Fruit fly (Drosophila melanogaster) whole organism, embryonic: Measurements from ENCODE around the gene org-1.

Experiments
- Adf1 ChIP-seq: fragments of 200-800 bp; sonication (Bioruptor generic); IDR thresholded peaks from 2 replicates; pipeline ENCODE4 v1.3.6; 2022; ENCODE audit warnings: missing biosample characterization, missing genetic modification characterization
- Blimp-1 ChIP-seq: fragments of 200-800 bp; sonication (Bioruptor generic); optimal IDR thresholded peaks from 3 replicates; lab custom pipeline; 2018; ENCODE audit warnings: missing biosample characterization, missing genetic modification characterization, mild to moderate bottlenecking, moderate library complexity, missing genetic modification reagents
- BtbVII ChIP-seq: fragments of 200-800 bp; sonication (Bioruptor generic); optimal IDR thresholded peaks from 3 replicates; lab custom pipeline; 2017; ENCODE audit warnings: missing biosample characterization, mild to moderate bottlenecking, missing genetic modification characterization
- CG11247 ChIP-seq: fragments of 200-800 bp; sonication (Bioruptor generic); IDR thresholded peaks from 2 replicates; pipeline ENCODE4 v1.3.6; 2022; ENCODE audit warnings: missing biosample characterization, missing genetic modification characterization
- CG12769 ChIP-seq: fragments of 200-800 bp; sonication (Bioruptor generic); optimal IDR thresholded peaks from 2 replicates; lab custom pipeline; 2019; ENCODE audit warnings: missing biosample characterization, mild to moderate bottlenecking, missing genetic modification characterization, moderate library complexity
- CG1529 ChIP-seq: fragments of 200-800 bp; sonication (Bioruptor generic); optimal IDR thresholded peaks from 3 replicates; lab custom pipeline; 2018; ENCODE audit warnings: missing biosample characterization, missing genetic modification characterization
- CG16813 ChIP-seq: fragments of 200-800 bp; sonication (Bioruptor generic); IDR thresholded peaks from 3 replicates; pipeline ENCODE4 v1.3.6; 2022; ENCODE audit warnings: missing biosample characterization, missing genetic modification characterization; ENCODE audit not compliant: partially characterized antibody
- CG17829 ChIP-seq: fragments of 200-800 bp; optimal IDR thresholded peaks from 2 replicates; lab custom pipeline; 2019; ENCODE audit warnings: missing biosample characterization, mild to moderate bottlenecking, missing genetic modification characterization, moderate library complexity
- CG32532 ChIP-seq: fragments of 200-800 bp; sonication (Bioruptor generic); IDR thresholded peaks from 2 replicates; pipeline ENCODE4 v1.3.6; 2022; ENCODE audit warnings: missing biosample characterization, missing genetic modification characterization
- CG3281 ChIP-seq: fragments of 200-800 bp; sonication (Bioruptor generic); optimal IDR thresholded peaks from 3 replicates; lab custom pipeline; 2017; ENCODE audit warnings: missing biosample characterization, mild to moderate bottlenecking, missing genetic modification characterization
- CG34224 ChIP-seq: fragments of 200-800 bp; sonication (Bioruptor generic); IDR thresholded peaks from 3 replicates; pipeline ENCODE4 v1.3.6; 2022; ENCODE audit warnings: missing biosample characterization, missing genetic modification characterization; ENCODE audit not compliant: partially characterized antibody
- CG34376 ChIP-seq: fragments of 200-800 bp; sonication (Bioruptor generic); optimal IDR thresholded peaks from 2 replicates; lab custom pipeline; 2018; ENCODE audit warnings: missing biosample characterization, mild to moderate bottlenecking, missing genetic modification characterization
- CG34422 ChIP-seq: fragments of 200-800 bp; sonication (Bioruptor generic); IDR thresholded peaks from 3 replicates; pipeline ENCODE4 v1.3.6; 2022; ENCODE audit warnings: missing biosample characterization, missing genetic modification characterization
- CG4617 ChIP-seq: fragments of 200-800 bp; sonication (Bioruptor generic); optimal IDR thresholded peaks from 3 replicates; lab custom pipeline; 2016; ENCODE audit warnings: missing biosample characterization, missing genetic modification characterization, borderline replicate concordance
- CG4707 ChIP-seq: fragments of 200-800 bp; sonication (Bioruptor generic); optimal IDR thresholded peaks from 2 replicates; lab custom pipeline; 2018; ENCODE audit warnings: missing biosample characterization, mild to moderate bottlenecking, missing genetic modification characterization, moderate library complexity
- CG5180 ChIP-seq: fragments of 200-800 bp; sonication (Bioruptor generic); optimal IDR thresholded peaks from 3 replicates; lab custom pipeline; 2017; ENCODE audit warnings: missing biosample characterization, missing genetic modification characterization, mild to moderate bottlenecking, moderate library complexity, missing genetic modification reagents
- CG6854 ChIP-seq: fragments of 200-800 bp; sonication (Bioruptor generic); optimal IDR thresholded peaks from 3 replicates; lab custom pipeline; 2017; ENCODE audit warnings: missing biosample characterization, mild to moderate bottlenecking, missing genetic modification characterization
- CG7372 ChIP-seq: fragments of 200-800 bp; sonication (Bioruptor generic); IDR thresholded peaks from 2 replicates; pipeline ENCODE4 v1.3.6; 2022; ENCODE audit warnings: missing biosample characterization, missing genetic modification characterization
- Dll ChIP-seq: fragments of 200-800 bp; sonication (Bioruptor generic); IDR thresholded peaks from 4 replicates; pipeline ENCODE4 v1.3.6; 2022; ENCODE audit warnings: missing biosample characterization, missing genetic modification characterization; ENCODE audit not compliant: partially characterized antibody
- Ets97D ChIP-seq: fragments of 200-800 bp; sonication (Bioruptor generic); optimal IDR thresholded peaks from 3 replicates; lab custom pipeline; 2016; ENCODE audit warnings: missing biosample characterization, missing genetic modification characterization
- Fer1 ChIP-seq: fragments of 200-800 bp; sonication (Bioruptor generic); optimal IDR thresholded peaks from 2 replicates; lab custom pipeline; 2017; ENCODE audit warnings: missing biosample characterization, mild to moderate bottlenecking, missing genetic modification characterization
- HLHmδ ChIP-seq: fragments of 200-800 bp; sonication (Bioruptor generic); optimal IDR thresholded peaks from 2 replicates; lab custom pipeline; 2018; ENCODE audit warnings: missing biosample characterization, mild to moderate bottlenecking, missing genetic modification characterization, moderate library complexity
- Hand ChIP-seq: fragments of 200-800 bp; sonication (Bioruptor generic); optimal IDR thresholded peaks from 2 replicates; lab custom pipeline; 2017; ENCODE audit warnings: mild to moderate bottlenecking, missing biosample characterization, missing genetic modification reagents, missing genetic modification characterization
- MTF-1 ChIP-seq: fragments of 200-800 bp; sonication (Bioruptor generic); optimal IDR thresholded peaks from 2 replicates; lab custom pipeline; 2018; ENCODE audit warnings: missing biosample characterization, mild to moderate bottlenecking, missing genetic modification characterization, borderline replicate concordance
- Mad ChIP-seq: fragments of 200-800 bp; sonication (Bioruptor generic); optimal IDR thresholded peaks from 2 replicates; lab custom pipeline; 2016; ENCODE audit warnings: missing biosample characterization, missing genetic modification characterization
- Med ChIP-seq: fragments of 200-800 bp; sonication (Bioruptor generic); peaks from one replicate; lab custom pipeline; 2016; ENCODE audit warnings: missing biosample characterization, missing genetic modification characterization, mild to moderate bottlenecking, inconsistent platforms, moderate library complexity
- Stat92E ChIP-seq, 3 experiments: fragments of >200 bp in 2 of 3; fragments of 200-800 bp in 1 of 3; sonication (Bioruptor generic) in 1 of 3; optimal IDR thresholded peaks; 2 replicates each; lab custom pipeline; 2017 to 2019; ENCODE audit warnings: missing biosample characterization in 3 of 3, missing genetic modification characterization in 3 of 3, mild to moderate bottlenecking in 1 of 3, moderate library complexity in 1 of 3
- abd-A ChIP-seq: fragments of 200-800 bp; sonication (Bioruptor generic); optimal IDR thresholded peaks from 3 replicates; lab custom pipeline; 2019; ENCODE audit warnings: missing biosample characterization, mild to moderate bottlenecking, missing genetic modification characterization, moderate library complexity
- cad ChIP-seq: fragments of >200 bp; optimal IDR thresholded peaks from 2 replicates; lab custom pipeline; 2017; ENCODE audit warnings: missing biosample characterization, missing genetic modification characterization
- cg ChIP-seq: fragments of 200-800 bp; sonication (Bioruptor generic); optimal IDR thresholded peaks from 3 replicates; lab custom pipeline; 2019; ENCODE audit warnings: missing biosample characterization, mild to moderate bottlenecking, missing genetic modification characterization, moderate library complexity
- fd64A ChIP-seq: fragments of 200-800 bp; sonication (Bioruptor generic); optimal IDR thresholded peaks from 3 replicates; lab custom pipeline; 2018; ENCODE audit warnings: missing biosample characterization, mild to moderate bottlenecking, missing genetic modification characterization
- gcm ChIP-seq: fragments of 200-800 bp; sonication (Bioruptor generic); optimal IDR thresholded peaks from 2 replicates; lab custom pipeline; 2019; ENCODE audit warnings: missing biosample characterization, mild to moderate bottlenecking, missing genetic modification characterization, moderate library complexity
- hbn ChIP-seq: fragments of 200-800 bp; sonication (Bioruptor generic); IDR thresholded peaks from 2 replicates; pipeline ENCODE4 v1.3.6; 2022; ENCODE audit warnings: missing biosample characterization, missing genetic modification characterization; ENCODE audit not compliant: partially characterized antibody
- her ChIP-seq: fragments of 200-800 bp; sonication (Bioruptor generic); optimal IDR thresholded peaks from 2 replicates; lab custom pipeline; 2016; ENCODE audit warnings: missing biosample characterization, missing genetic modification characterization
- kah ChIP-seq: fragments of 200-800 bp; sonication (Bioruptor generic); optimal IDR thresholded peaks from 2 replicates; lab custom pipeline; 2018; ENCODE audit warnings: missing biosample characterization, mild to moderate bottlenecking, missing genetic modification characterization
- lbe ChIP-seq: fragments of 200-800 bp; sonication (Bioruptor generic); optimal IDR thresholded peaks from 2 replicates; lab custom pipeline; 2016; ENCODE audit warnings: missing biosample characterization, mild to moderate bottlenecking, missing genetic modification characterization
- lola ChIP-seq, 3 experiments: fragments of >200 bp in 2 of 3; fragments of 200-800 bp in 1 of 3; sonication (Bioruptor generic) in 1 of 3; optimal IDR thresholded peaks; 2 replicates each; lab custom pipeline; 2017 to 2019; ENCODE audit warnings: missing biosample characterization in 3 of 3, missing genetic modification characterization in 3 of 3, mild to moderate bottlenecking in 1 of 3, moderate library complexity in 1 of 3
- mld ChIP-seq: fragments of 200-800 bp; sonication (Bioruptor generic); IDR thresholded peaks from 3 replicates; pipeline ENCODE4 v1.3.6; 2022; ENCODE audit warnings: missing biosample characterization, missing genetic modification characterization; ENCODE audit not compliant: partially characterized antibody
- pan ChIP-seq, 4 experiments: fragments of >200 bp in 3 of 4; fragments of 200-800 bp in 1 of 4; sonication (Bioruptor generic) in 1 of 4; optimal IDR thresholded peaks in 3 of 4; IDR thresholded peaks in 1 of 4; 2 replicates each; pipeline versions ENCODE4 v1.3.6 to Lab custom; 2017 to 2022; ENCODE audit warnings: missing biosample characterization in 2 of 4, missing genetic modification characterization in 2 of 4, mixed read lengths in 1 of 4
- pros ChIP-seq: fragments of 200-800 bp; sonication (Bioruptor generic); optimal IDR thresholded peaks from 3 replicates; lab custom pipeline; 2019; ENCODE audit warnings: missing biosample characterization, mild to moderate bottlenecking, missing genetic modification characterization, moderate library complexity
- pzg ChIP-seq: fragments of 200-800 bp; sonication (Bioruptor generic); optimal IDR thresholded peaks from 3 replicates; lab custom pipeline; 2018; ENCODE audit warnings: missing biosample characterization, mild to moderate bottlenecking, missing genetic modification characterization, moderate library complexity
- sqz ChIP-seq: fragments of 200-800 bp; sonication (Bioruptor generic); optimal IDR thresholded peaks from 3 replicates; lab custom pipeline; 2018; ENCODE audit warnings: missing biosample characterization, mild to moderate bottlenecking, missing genetic modification characterization
- sug ChIP-seq: fragments of 200-800 bp; optimal IDR thresholded peaks from 2 replicates; lab custom pipeline; 2019; ENCODE audit warnings: missing biosample characterization, mild to moderate bottlenecking, missing genetic modification characterization, moderate library complexity
- tgo ChIP-seq: fragments of 200-800 bp; sonication (Bioruptor generic); IDR thresholded peaks from 3 replicates; pipeline ENCODE4 v1.3.6; 2022; ENCODE audit warnings: missing biosample characterization, missing genetic modification characterization
- vvl ChIP-seq: fragments of 200-800 bp; sonication (Bioruptor generic); IDR thresholded peaks from 2 replicates; pipeline ENCODE4 v1.3.6; 2022; ENCODE audit warnings: missing biosample characterization, missing genetic modification characterization
- yki ChIP-seq: fragments of >200 bp; optimal IDR thresholded peaks from 3 replicates; lab custom pipeline; 2018

Gene org-1

dm6 chrX:8420772-8421448 lies 34.0 kb downstream of the org-1 start (continued):
- TF ChIP-seq pan (optimal IDR thresholded peaks at IDR 0.05; lab: Kevin White, UChicago) (no peak), pan (GFP tag; optimal IDR thresholded peaks at IDR 0.05 in 1 of 2, IDR thresholded peaks at IDR 0.05 in 1 of 2) (peak in 1 of 2 experiments; percentile 9), CG34224 (GFP tag; lab: Robert Waterston, UW) (peak; percentile 56; the same call in 2 of the 3 replicates), Stat92E (GFP tag; optimal IDR thresholded peaks at IDR 0.05; lab: Kevin White, UChicago) (peak in 1 of 3 experiments; percentile 84), gcm (GFP tag; lab: Kevin White, UChicago) (peak; percentile 14), CG7372 (GFP tag; lab: Robert Waterston, UW) (no peak), CG6854 (GFP tag; lab: Kevin White, UChicago) (peak; percentile 2), yki (lab: Kevin White, UChicago) (peak; percentile 99), CG1529 (peak; percentile 23), BtbVII (peak; percentile 49), HLHmδ (peak; percentile 40), CG4707 (GFP tag; lab: Kevin White, UChicago) (no peak), Blimp-1 (peak; percentile 16), her (GFP tag; lab: Kevin White, UChicago) (peak; percentile 46), Dll (GFP tag; lab: Robert Waterston, UW) (peak; percentile 58; the same call in 1 of the 4 replicates), lbe (GFP tag; lab: Kevin White, UChicago) (peak; percentile 83), Hand (GFP tag; lab: Kevin White, UChicago) (no peak), Adf1 (GFP tag; lab: Robert Waterston, UW) (peak; percentile 48; the same call in 1 of the 2 replicates), sqz (GFP tag; lab: Kevin White, UChicago) (peak; percentile 60), CG34376 (GFP tag; lab: Kevin White, UChicago) (peak; percentile 30), CG5180 (GFP tag; lab: Kevin White, UChicago) (peak; percentile 19), cg (GFP tag; lab: Kevin White, UChicago) (peak; percentile 85), CG4617 (GFP tag; lab: Kevin White, UChicago) (no peak), mld (GFP tag; lab: Robert Waterston, UW) (no peak), kah (GFP tag; lab: Kevin White, UChicago) (peak; percentile 27), Med (peak; percentile 49), abd-A (tag; lab: Kevin White, UChicago) (no peak), MTF-1 (GFP tag; lab: Kevin White, UChicago) (peak; percentile 29), tgo (GFP tag; lab: Robert Waterston, UW) (no peak), vvl (GFP tag; lab: Robert Waterston, UW) (peak; percentile 60; the same call in 1 of the 2 replicates), pros (GFP tag; lab: Kevin White, UChicago) (peak; percentile 1), Ets97D (GFP tag; lab: Kevin White, UChicago) (no peak), sug (tag; lab: Kevin White, UChicago) (no peak), fd64A (peak; percentile 7), CG16813 (GFP tag; lab: Robert Waterston, UW) (peak; percentile 29; the same call in 1 of the 3 replicates), CG11247 (GFP tag; lab: Robert Waterston, UW) (no peak), CG17829 (peak; percentile 3), Fer1 (GFP tag; lab: Kevin White, UChicago) (peak; percentile 25), CG32532 (GFP tag; lab: Robert Waterston, UW) (peak; percentile 76), CG12769 (peak; percentile 30), Mad (GFP tag; lab: Kevin White, UChicago) (no peak), pzg (GFP tag; lab: Kevin White, UChicago) (no peak), lola (GFP tag; optimal IDR thresholded peaks at IDR 0.05; lab: Kevin White, UChicago) (peak in 1 of 3 experiments; percentile 43), hbn (GFP tag; lab: Robert Waterston, UW) (peak; percentile 21; the same call in 1 of the 2 replicates), cad (GFP tag; lab: Kevin White, UChicago) (peak; percentile 44), CG3281 (GFP tag; lab: Kevin White, UChicago) (no peak), CG34422 (GFP tag; lab: Robert Waterston, UW) (no peak; the same call in 2 of the 3 replicates)
